Fruit fly (Drosophila melanogaster) whole organism, embryonic: ENCODE measurements around the gene kin17.
A peak's percentile ranks its signal among the peaks of the same experiment; 100 is the strongest.

ENCODE experiments used
- B-H1 ChIP-seq: fragments of 200-800 bp; sonication (Bioruptor generic); IDR thresholded peaks from 3 replicates; pipeline ENCODE4 v1.3.6; 2022; ENCODE audit warnings: missing biosample characterization, missing genetic modification characterization
- BEAF-32 ChIP-seq: fragments of 200-800 bp; sonication (Bioruptor generic); optimal IDR thresholded peaks from 3 replicates; lab custom pipeline; 2017; ENCODE audit warnings: missing biosample characterization, missing genetic modification characterization, mild to moderate bottlenecking, moderate library complexity, missing genetic modification reagents
- Bgb ChIP-seq: fragments of 200-800 bp; sonication (Bioruptor generic); IDR thresholded peaks from 2 replicates; pipeline ENCODE4 v1.3.6; 2022; ENCODE audit warnings: missing biosample characterization, missing genetic modification characterization; ENCODE audit not compliant: partially characterized antibody
- CG10267 ChIP-seq: fragments of 200-800 bp; sonication (Bioruptor generic); optimal IDR thresholded peaks from 2 replicates; lab custom pipeline; 2018; ENCODE audit warnings: missing biosample characterization, mild to moderate bottlenecking, missing genetic modification characterization, moderate library complexity
- CG12155 ChIP-seq: fragments of 200-800 bp; sonication (Bioruptor generic); optimal IDR thresholded peaks from 3 replicates; lab custom pipeline; 2016; ENCODE audit warnings: missing biosample characterization, missing genetic modification characterization
- CG12659 ChIP-seq: fragments of 200-800 bp; sonication (Bioruptor generic); optimal IDR thresholded peaks from 3 replicates; lab custom pipeline; 2017; ENCODE audit warnings: mild to moderate bottlenecking, missing biosample characterization, missing genetic modification reagents, missing genetic modification characterization
- CG13287 ChIP-seq: fragments of 200-800 bp; sonication (Bioruptor generic); IDR thresholded peaks from 2 replicates; pipeline ENCODE4 v1.3.6; 2022; ENCODE audit warnings: missing biosample characterization, missing genetic modification characterization; ENCODE audit not compliant: partially characterized antibody
- CG14965 ChIP-seq: fragments of 200-800 bp; sonication (Bioruptor generic); optimal IDR thresholded peaks from 2 replicates; lab custom pipeline; 2016; ENCODE audit warnings: missing biosample characterization, missing genetic modification characterization, borderline replicate concordance
- CG15479 ChIP-seq: fragments of 200-800 bp; sonication (Bioruptor generic); optimal IDR thresholded peaks from 3 replicates; lab custom pipeline; 2019; ENCODE audit warnings: missing biosample characterization, mild to moderate bottlenecking, missing genetic modification characterization, moderate library complexity
- CG17385 ChIP-seq: fragments of 200-800 bp; sonication (Bioruptor generic); optimal IDR thresholded peaks from 3 replicates; lab custom pipeline; 2018; ENCODE audit warnings: missing biosample characterization, mild to moderate bottlenecking, missing genetic modification characterization
- CG18262 ChIP-seq: fragments of 200-800 bp; optimal IDR thresholded peaks from 3 replicates; lab custom pipeline; 2019; ENCODE audit warnings: missing biosample characterization, mild to moderate bottlenecking, missing genetic modification characterization, moderate library complexity
- CG32532 ChIP-seq: fragments of 200-800 bp; sonication (Bioruptor generic); IDR thresholded peaks from 2 replicates; pipeline ENCODE4 v1.3.6; 2022; ENCODE audit warnings: missing biosample characterization, missing genetic modification characterization
- CG32767 ChIP-seq: fragments of 200-800 bp; sonication (Bioruptor generic); IDR thresholded peaks from 2 replicates; pipeline ENCODE4 v1.3.6; 2022; ENCODE audit warnings: missing biosample characterization, missing genetic modification characterization
- CG3281 ChIP-seq: fragments of 200-800 bp; sonication (Bioruptor generic); optimal IDR thresholded peaks from 3 replicates; lab custom pipeline; 2017; ENCODE audit warnings: missing biosample characterization, mild to moderate bottlenecking, missing genetic modification characterization
- CG42726 ChIP-seq: fragments of 200-800 bp; sonication (Bioruptor generic); IDR thresholded peaks from 2 replicates; pipeline ENCODE4 v1.3.6; 2022; ENCODE audit warnings: missing biosample characterization, missing genetic modification characterization; ENCODE audit not compliant: partially characterized antibody
- CG6254 ChIP-seq: fragments of 200-800 bp; sonication (Bioruptor generic); optimal IDR thresholded peaks from 3 replicates; lab custom pipeline; 2017; ENCODE audit warnings: mild to moderate bottlenecking, missing biosample characterization, missing genetic modification reagents, missing genetic modification characterization
- CG6683 ChIP-seq: fragments of 200-800 bp; sonication (Bioruptor generic); optimal IDR thresholded peaks from 2 replicates; lab custom pipeline; 2017; ENCODE audit warnings: missing biosample characterization, mild to moderate bottlenecking, missing genetic modification characterization, missing genetic modification reagents
- CG7839 ChIP-seq: fragments of 200-800 bp; sonication (Bioruptor generic); optimal IDR thresholded peaks from 3 replicates; lab custom pipeline; 2018; ENCODE audit warnings: missing biosample characterization, mild to moderate bottlenecking, missing genetic modification characterization, moderate library complexity
- CG8290 ChIP-seq, 3 experiments: fragments of 200-800 bp; sonication (Bioruptor generic); optimal IDR thresholded peaks; 2 replicates each; lab custom pipeline; 2016 to 2019; ENCODE audit warnings: missing biosample characterization in 3 of 3, missing genetic modification characterization in 3 of 3, mild to moderate bottlenecking in 2 of 3, moderate library complexity in 1 of 3
- CG8924 ChIP-seq: fragments of 200-800 bp; optimal IDR thresholded peaks from 3 replicates; lab custom pipeline; 2019; ENCODE audit warnings: missing biosample characterization, mild to moderate bottlenecking, missing genetic modification characterization, moderate library complexity
- CG9215 ChIP-seq: fragments of 200-800 bp; sonication (Bioruptor generic); IDR thresholded peaks from 2 replicates; pipeline ENCODE4 v1.3.6; 2022; ENCODE audit warnings: missing biosample characterization, missing genetic modification characterization
- CG9609 ChIP-seq: fragments of 200-800 bp; sonication (Bioruptor generic); optimal IDR thresholded peaks from 3 replicates; lab custom pipeline; 2016; ENCODE audit warnings: missing biosample characterization, missing genetic modification characterization
- CkIIα-i1 ChIP-seq: fragments of 200-800 bp; sonication (Bioruptor generic); IDR thresholded peaks from 2 replicates; pipeline ENCODE4 v1.3.6; 2022; ENCODE audit warnings: missing biosample characterization, missing genetic modification characterization
- CoRest ChIP-seq: fragments of 200-800 bp; sonication (Bioruptor generic); optimal IDR thresholded peaks from 3 replicates; lab custom pipeline; 2018; ENCODE audit warnings: missing biosample characterization, mild to moderate bottlenecking, missing genetic modification characterization, moderate library complexity
- ERR ChIP-seq: fragments of 200-800 bp; sonication (Bioruptor generic); optimal IDR thresholded peaks from 2 replicates; lab custom pipeline; 2016; ENCODE audit warnings: missing biosample characterization, missing genetic modification characterization
- Gug ChIP-seq: fragments of 200-800 bp; sonication (Bioruptor generic); IDR thresholded peaks from 4 replicates; pipeline ENCODE4 v1.3.6; 2022; ENCODE audit warnings: missing biosample characterization, missing genetic modification characterization
- Hey ChIP-seq: fragments of 200-800 bp; sonication (Bioruptor generic); optimal IDR thresholded peaks from 3 replicates; lab custom pipeline; 2018; ENCODE audit warnings: missing biosample characterization, mild to moderate bottlenecking, missing genetic modification characterization
- Hmr ChIP-seq: fragments of 200-800 bp; sonication (Bioruptor generic); optimal IDR thresholded peaks from 3 replicates; lab custom pipeline; 2017; ENCODE audit warnings: mild to moderate bottlenecking, missing biosample characterization, missing genetic modification reagents, missing genetic modification characterization
- Hsf ChIP-seq: fragments of 200-800 bp; sonication (Bioruptor generic); optimal IDR thresholded peaks from 3 replicates; lab custom pipeline; 2016; ENCODE audit warnings: missing biosample characterization, missing genetic modification characterization
- MBD-R2 ChIP-seq: fragments of 200-800 bp; sonication (Bioruptor generic); IDR thresholded peaks from 2 replicates; pipeline ENCODE4 v1.3.6; 2022; ENCODE audit warnings: missing biosample characterization, missing genetic modification characterization
- Mrtf ChIP-seq: fragments of 200-800 bp; sonication (Bioruptor generic); IDR thresholded peaks from 3 replicates; pipeline ENCODE4 v1.3.6; 2022; ENCODE audit warnings: missing biosample characterization, missing genetic modification characterization
- PHDP ChIP-seq: fragments of 200-800 bp; sonication (Bioruptor generic); optimal IDR thresholded peaks from 3 replicates; lab custom pipeline; 2018; ENCODE audit warnings: missing biosample characterization, mild to moderate bottlenecking, missing genetic modification characterization, moderate library complexity
- Xbp1 ChIP-seq: fragments of 200-800 bp; sonication (Bioruptor generic); optimal IDR thresholded peaks from 3 replicates; lab custom pipeline; 2016; ENCODE audit warnings: missing biosample characterization, mild to moderate bottlenecking, missing genetic modification characterization
- Xrp1 ChIP-seq: fragments of 200-800 bp; sonication (Bioruptor generic); IDR thresholded peaks from 2 replicates; pipeline ENCODE4 v1.3.6; 2022; ENCODE audit warnings: missing biosample characterization, missing genetic modification characterization
- amos ChIP-seq: fragments of 200-800 bp; sonication (Bioruptor generic); IDR thresholded peaks from 2 replicates; pipeline ENCODE4 v1.3.6; 2022; ENCODE audit warnings: missing biosample characterization, missing genetic modification characterization; ENCODE audit not compliant: partially characterized antibody
- az2 ChIP-seq: fragments of 200-800 bp; sonication (Bioruptor generic); optimal IDR thresholded peaks from 3 replicates; lab custom pipeline; 2016; ENCODE audit warnings: missing biosample characterization, missing genetic modification characterization
- bigmax ChIP-seq: fragments of 200-800 bp; sonication (Bioruptor generic); optimal IDR thresholded peaks from 2 replicates; lab custom pipeline; 2018; ENCODE audit warnings: missing biosample characterization, mild to moderate bottlenecking, missing genetic modification characterization
- dati ChIP-seq: fragments of 200-800 bp; sonication (Bioruptor generic); IDR thresholded peaks from 2 replicates; pipeline ENCODE4 v1.3.6; 2022; ENCODE audit warnings: missing biosample characterization, missing genetic modification characterization
- ems ChIP-seq: fragments of 200-800 bp; sonication (Bioruptor generic); optimal IDR thresholded peaks from 3 replicates; lab custom pipeline; 2016; ENCODE audit warnings: missing biosample characterization, missing genetic modification characterization
- fd102C ChIP-seq: fragments of 200-800 bp; sonication (Bioruptor generic); optimal IDR thresholded peaks from 2 replicates; lab custom pipeline; 2018; ENCODE audit warnings: missing biosample characterization, mild to moderate bottlenecking, missing genetic modification characterization, moderate library complexity
- h ChIP-seq: fragments of >200 bp; optimal IDR thresholded peaks from 2 replicates; lab custom pipeline; 2017
- hb ChIP-seq: fragments of 200-800 bp; sonication (Bioruptor generic); IDR thresholded peaks from 3 replicates; pipeline ENCODE4 v1.3.6; 2022; ENCODE audit warnings: missing biosample characterization, missing genetic modification characterization; ENCODE audit not compliant: partially characterized antibody
- lilli ChIP-seq: fragments of 200-800 bp; sonication (Bioruptor generic); optimal IDR thresholded peaks from 3 replicates; lab custom pipeline; 2016; ENCODE audit warnings: missing biosample characterization, missing genetic modification characterization
- sc ChIP-seq, 3 experiments: fragments of >200 bp in 2 of 3; fragments of 200-800 bp in 1 of 3; sonication (Bioruptor generic) in 1 of 3; optimal IDR thresholded peaks; 2 replicates in 2 of 3; 3 replicates in 1 of 3; lab custom pipeline; 2017; ENCODE audit warnings: mild to moderate bottlenecking in 1 of 3, missing biosample characterization in 1 of 3, missing genetic modification characterization in 1 of 3, missing genetic modification reagents in 1 of 3
- sna ChIP-seq: fragments of 200-800 bp; sonication (Bioruptor generic); IDR thresholded peaks from 2 replicates; pipeline ENCODE4 v1.3.6; 2022; ENCODE audit warnings: missing biosample characterization, missing genetic modification characterization; ENCODE audit not compliant: partially characterized antibody
- sug ChIP-seq: fragments of 200-800 bp; optimal IDR thresholded peaks from 2 replicates; lab custom pipeline; 2019; ENCODE audit warnings: missing biosample characterization, mild to moderate bottlenecking, missing genetic modification characterization, moderate library complexity
- tap ChIP-seq: fragments of 200-800 bp; optimal IDR thresholded peaks from 3 replicates; lab custom pipeline; 2019; ENCODE audit warnings: missing biosample characterization, mild to moderate bottlenecking, missing genetic modification characterization, moderate library complexity
- trem ChIP-seq: fragments of 200-800 bp; optimal IDR thresholded peaks from 3 replicates; lab custom pipeline; 2019; ENCODE audit warnings: missing biosample characterization, mild to moderate bottlenecking, missing genetic modification characterization, moderate library complexity
- zfh1 ChIP-seq: fragments of 200-800 bp; sonication (Bioruptor generic); IDR thresholded peaks from 3 replicates; pipeline ENCODE4 v1.3.6; 2022; ENCODE audit warnings: missing biosample characterization, missing genetic modification characterization

Gene kin17

DNA sequence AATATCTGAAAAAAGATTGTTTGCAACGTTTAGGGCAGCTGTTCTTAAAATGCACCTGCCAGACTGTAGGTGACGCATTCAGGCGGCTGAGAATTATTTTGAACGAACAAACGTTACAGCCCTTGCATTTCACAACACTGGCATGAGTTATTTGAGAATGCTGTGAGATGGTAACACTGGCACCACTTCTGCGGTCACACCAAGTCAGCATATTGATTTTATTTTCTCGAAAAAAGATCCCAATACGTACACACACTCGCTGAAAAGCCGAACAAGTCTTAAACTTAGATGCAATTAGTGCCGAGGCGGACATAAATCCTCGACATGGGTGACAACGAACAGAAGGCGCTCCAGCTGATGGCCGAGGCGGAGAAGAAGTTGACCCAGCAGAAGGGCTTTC, 43.1 kb upstream of the kin17 start, which contains the start of gene alphaSnap (continued):
- peak; percentile 76 for TF ChIP-seq CG12659 (GFP tag; lab: Kevin White, UChicago)
- TF ChIP-seq bigmax (GFP tag; lab: Kevin White, UChicago), result no peak
- TF ChIP-seq Xrp1 (GFP tag; lab: Robert Waterston, UW), result peak; percentile 34; the same call in 1 of the 2 replicates
- no peak for TF ChIP-seq h (lab: Kevin White, UChicago)
- peak; percentile 60 for TF ChIP-seq BEAF-32
- TF ChIP-seq CG6683 (GFP tag; lab: Kevin White, UChicago), result no peak
- TF ChIP-seq zfh1 (GFP tag; lab: Robert Waterston, UW), result 0 out of 3 replicates have a peak, but pooled peaks have one; percentile 9
- TF ChIP-seq CG12155 (GFP tag; lab: Kevin White, UChicago), result peak; percentile 39
- TF ChIP-seq CG3281 (GFP tag; lab: Kevin White, UChicago), result no peak
- TF ChIP-seq CG9215 (GFP tag; lab: Robert Waterston, UW), result no peak
- TF ChIP-seq hb (GFP tag; lab: Robert Waterston, UW), result no peak
- no peak for TF ChIP-seq CG14965 (GFP tag; lab: Kevin White, UChicago)
- TF ChIP-seq trem (tag; lab: Kevin White, UChicago), result peak; percentile 71
- TF ChIP-seq CG9609 (GFP tag; lab: Kevin White, UChicago), result peak; percentile 41
- TF ChIP-seq Bgb (GFP tag; lab: Robert Waterston, UW), result peak; percentile 45; the same call in 1 of the 2 replicates
- no peak for TF ChIP-seq B-H1 (GFP tag; lab: Robert Waterston, UW)
- TF ChIP-seq Mrtf (GFP tag; lab: Robert Waterston, UW), result no peak
- peak; percentile 26 for TF ChIP-seq ems (GFP tag; lab: Kevin White, UChicago)
- peak; percentile 39 for TF ChIP-seq sug
- TF ChIP-seq tap (tag; lab: Kevin White, UChicago), result no peak
- peak; percentile 30 for TF ChIP-seq ERR (GFP tag; lab: Kevin White, UChicago)
- peak; percentile 51 for TF ChIP-seq Hsf (GFP tag; lab: Kevin White, UChicago)
- TF ChIP-seq amos (GFP tag; lab: Robert Waterston, UW), result peak; percentile 44
- TF ChIP-seq sc (optimal IDR thresholded peaks at IDR 0.05; lab: Kevin White, UChicago), result no peak
- peak; percentile 37 for TF ChIP-seq sc (GFP tag; optimal IDR thresholded peaks at IDR 0.05; lab: Kevin White, UChicago)
- peak; percentile 54 for TF ChIP-seq Xbp1 (GFP tag; lab: Kevin White, UChicago)
- TF ChIP-seq CG18262, result peak; percentile 7
- 0 out of 2 replicates have a peak, but pooled peaks have one; percentile 44 for TF ChIP-seq CG32767 (GFP tag; lab: Robert Waterston, UW)
- TF ChIP-seq Hey (tag; lab: Kevin White, UChicago), result no peak
- peak; percentile 36; the same call in 1 of the 2 replicates for TF ChIP-seq CG42726 (GFP tag; lab: Robert Waterston, UW)
- TF ChIP-seq CG13287, result peak; percentile 37; the same call in 1 of the 2 replicates
- peak; percentile 37 for TF ChIP-seq az2
- 0 out of 2 replicates have a peak, but pooled peaks have one; percentile 13 for TF ChIP-seq sna (GFP tag; lab: Robert Waterston, UW)
- peak; percentile 57 for TF ChIP-seq Hmr (GFP tag; lab: Kevin White, UChicago)
- TF ChIP-seq CG8290 (GFP tag; optimal IDR thresholded peaks at IDR 0.05; lab: Kevin White, UChicago), result no peak
- TF ChIP-seq CG8290 (tag; optimal IDR thresholded peaks at IDR 0.05; lab: Kevin White, UChicago), result peak in 1 of 2 experiments; percentile 73
- peak; percentile 33 for TF ChIP-seq PHDP (tag; lab: Kevin White, UChicago)
- TF ChIP-seq CG10267, result peak; percentile 98
- no peak for TF ChIP-seq CG15479 (GFP tag; lab: Kevin White, UChicago)
- peak; percentile 38 for TF ChIP-seq lilli (GFP tag; lab: Kevin White, UChicago)
- no peak for TF ChIP-seq CG7839 (tag; lab: Kevin White, UChicago)
- TF ChIP-seq CG6254 (GFP tag; lab: Kevin White, UChicago), result no peak
- peak; percentile 38 for TF ChIP-seq CG17385 (GFP tag; lab: Kevin White, UChicago)
- peak; percentile 15; the same call in 1 of the 2 replicates for TF ChIP-seq CG32532 (GFP tag; lab: Robert Waterston, UW)
- TF ChIP-seq CkIIα-i1, result no peak
- TF ChIP-seq MBD-R2 (GFP tag; lab: Robert Waterston, UW), result peak; percentile 83
- TF ChIP-seq fd102C, result no peak
- TF ChIP-seq CoRest (tag; lab: Kevin White, UChicago), result peak; percentile 57
- no peak for TF ChIP-seq dati
- TF ChIP-seq CG8924 (tag; lab: Kevin White, UChicago), result no peak
- TF ChIP-seq Gug, result no peak
